Fruit fly (Drosophila melanogaster): ENCODE results near the gene IP3K2.

IP3K2 gene

DNA sequence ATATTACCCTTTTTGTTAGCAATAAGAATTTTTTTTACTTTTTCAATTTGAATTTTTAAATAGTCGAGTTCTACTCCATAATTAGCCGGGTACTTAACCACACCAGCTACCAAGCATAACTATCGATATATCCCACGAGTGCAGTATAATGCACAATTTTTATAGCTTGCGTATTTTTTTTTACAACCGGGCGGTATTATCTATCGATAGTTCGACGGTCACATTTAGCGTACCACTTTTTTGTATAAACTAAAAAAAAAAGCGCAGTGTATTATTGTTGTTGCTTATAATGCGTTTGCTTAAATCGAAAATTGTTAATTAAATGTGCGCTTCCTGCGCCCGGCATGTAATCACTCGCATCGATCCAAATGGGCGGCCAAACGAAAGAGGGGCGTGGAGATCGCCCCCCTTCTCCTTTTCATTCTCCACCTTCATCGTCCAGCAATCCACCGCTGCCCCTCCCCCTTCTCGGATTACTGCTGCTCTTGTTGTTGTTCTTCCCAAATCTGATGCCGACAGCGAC lies 15.5 kb upstream of the IP3K2 start, which contains the start of gene Remo (continued):
- TF ChIP-seq twi (tag; optimal IDR thresholded peaks at IDR 0.05) (no peak), lmd (GFP tag; IDR thresholded peaks at IDR 0.05) (no peak), seq (GFP tag; IDR thresholded peaks at IDR 0.05) (no peak), Lim3 (GFP tag; IDR thresholded peaks at IDR 0.05) (no peak), slbo (GFP tag; IDR thresholded peaks at IDR 0.05) (no peak), CG10209 (GFP tag; optimal IDR thresholded peaks at IDR 0.05) (no peak), CG2875 (GFP tag; optimal IDR thresholded peaks at IDR 0.05) (no peak), pros (GFP tag; optimal IDR thresholded peaks at IDR 0.05) (no peak), Trl (optimal IDR thresholded peaks at IDR 0.05) (no peak), Trl (GFP tag; optimal IDR thresholded peaks at IDR 0.05) (no peak), hb (GFP tag; IDR thresholded peaks at IDR 0.05; ENCODE audit: partially characterized antibody) (0 out of 3 replicates have a peak, but pooled peaks have one; percentile 51), CG12769 (tag; optimal IDR thresholded peaks at IDR 0.05) (no peak), Sry-δ (GFP tag; optimal IDR thresholded peaks at IDR 0.05) (peak; percentile 86), zen (tag; optimal IDR thresholded peaks at IDR 0.05) (no peak), CG15011 (GFP tag; optimal IDR thresholded peaks at IDR 0.05) (no peak), HLH3B (GFP tag; IDR thresholded peaks at IDR 0.05) (no peak), Kr (GFP tag; optimal IDR thresholded peaks at IDR 0.05) (no peak), CG17361 (GFP tag; IDR thresholded peaks at IDR 0.05) (no peak; the same call in 2 of the 3 replicates), CG17612 (GFP tag; IDR thresholded peaks at IDR 0.05) (no peak), CG31441 (GFP tag; IDR thresholded peaks at IDR 0.05) (no peak), Drgx (GFP tag; IDR thresholded peaks at IDR 0.05) (no peak), CG15269 (tag; optimal IDR thresholded peaks at IDR 0.05) (no peak), NC2α (GFP tag; optimal IDR thresholded peaks at IDR 0.05) (no peak), eyg (GFP tag; optimal IDR thresholded peaks at IDR 0.05) (no peak), CG7928 (GFP tag; optimal IDR thresholded peaks at IDR 0.05) (peak; percentile 29), CG18262 (tag; optimal IDR thresholded peaks at IDR 0.05) (no peak), chm (GFP tag; IDR thresholded peaks at IDR 0.05) (no peak), CG14965 (GFP tag; optimal IDR thresholded peaks at IDR 0.05; ENCODE audit: borderline replicate concordance) (no peak), zen2 (GFP tag; IDR thresholded peaks at IDR 0.05; ENCODE audit: partially characterized antibody) (0 out of 3 replicates have a peak, but pooled peaks have one; percentile 7), CG5180 (GFP tag; optimal IDR thresholded peaks at IDR 0.05) (no peak), CG1602 (GFP tag; optimal IDR thresholded peaks at IDR 0.05) (no peak), CG7357 (GFP tag; IDR thresholded peaks at IDR 0.05) (no peak), knrl (GFP tag; IDR thresholded peaks at IDR 0.05; ENCODE audit: partially characterized antibody) (peak; percentile 79), otp (GFP tag; IDR thresholded peaks at IDR 0.05) (no peak), CG3407 (GFP tag; optimal IDR thresholded peaks at IDR 0.05) (no peak), CG4820 (GFP tag; optimal IDR thresholded peaks at IDR 0.05) (no peak), vfl (GFP tag; optimal IDR thresholded peaks at IDR 0.05) (no peak), shn (GFP tag; optimal IDR thresholded peaks at IDR 0.05) (no peak), CG2199 (GFP tag; IDR thresholded peaks at IDR 0.05) (no peak), scrt (GFP tag; optimal IDR thresholded peaks at IDR 0.05) (no peak), bab2 (GFP tag; optimal IDR thresholded peaks at IDR 0.05) (no peak), tx (GFP tag; optimal IDR thresholded peaks at IDR 0.05) (no peak), inv (GFP tag; IDR thresholded peaks at IDR 0.05; ENCODE audit: partially characterized antibody) (peak; percentile 59; the same call in 1 of the 2 replicates), Rfx (GFP tag; IDR thresholded peaks at IDR 0.05) (0 out of 2 replicates have a peak, but pooled peaks have one; percentile 25), Hr51 (GFP tag; optimal IDR thresholded peaks at IDR 0.05) (no peak), CG6813 (GFP tag; optimal IDR thresholded peaks at IDR 0.05) (no peak), PHDP (tag; optimal IDR thresholded peaks at IDR 0.05) (no peak), CG13775 (GFP tag; optimal IDR thresholded peaks at IDR 0.05) (no peak), row (GFP tag; IDR thresholded peaks at IDR 0.05) (peak; percentile 40), CG6254 (GFP tag; optimal IDR thresholded peaks at IDR 0.05) (no peak), CG10147 (GFP tag; optimal IDR thresholded peaks at IDR 0.05) (peak; percentile 20)

Data from whole organism, embryonic.